3 fruit fly cellular contexts compared by ENCODE assay signal in genomic region chrX:18913764-18914163, dm6.
A peak's percentile ranks its signal among the peaks of the same experiment; 100 is the strongest.
TF ChIP-seq lines count a peak whose summit lies in the region.

No protein-coding gene starts in this region.

- no peak for TF ChIP-seq CTCF in whole organism, embryonic (GFP tag; optimal IDR thresholded peaks at IDR 0.05; lab: Kevin White, UChicago)

TF ChIP-seq in whole organism, adult, 20 proteins besides CTCF, POLR2A, EP300 and RAD21:
- TF ChIP-seq toe (GFP tag; optimal IDR thresholded peaks at IDR 0.05; lab: Kevin White, UChicago), result no peak
- peak; percentile 8 for TF ChIP-seq pad (GFP tag; optimal IDR thresholded peaks at IDR 0.05; lab: Kevin White, UChicago)
- no peak for TF ChIP-seq CG12768 (GFP tag; optimal IDR thresholded peaks at IDR 0.05; lab: Kevin White, UChicago)
- TF ChIP-seq tj (GFP tag; optimal IDR thresholded peaks at IDR 0.05; lab: Kevin White, UChicago), result no peak
- TF ChIP-seq CG14711 (tag; optimal IDR thresholded peaks at IDR 0.05; lab: Kevin White, UChicago), result no peak
- no peak for TF ChIP-seq bab1 (GFP tag; optimal IDR thresholded peaks at IDR 0.05; lab: Kevin White, UChicago)
- no peak for TF ChIP-seq CG1620 (GFP tag; optimal IDR thresholded peaks at IDR 0.05; lab: Kevin White, UChicago)

TF ChIP-seq in whole organism, embryonic, 481 proteins besides CTCF, POLR2A, EP300 and RAD21:
- peak; percentile 94 for TF ChIP-seq crol (GFP tag; IDR thresholded peaks at IDR 0.05; lab: Robert Waterston, UW)
- no peak for TF ChIP-seq Jarid2 (GFP tag; optimal IDR thresholded peaks at IDR 0.05; lab: Kevin White, UChicago)
- TF ChIP-seq CG3838 (GFP tag; optimal IDR thresholded peaks at IDR 0.05; lab: Kevin White, UChicago), result no peak
- TF ChIP-seq jing (GFP tag; optimal IDR thresholded peaks at IDR 0.05; lab: Kevin White, UChicago), result no peak
- no peak for TF ChIP-seq H15 (GFP tag; IDR thresholded peaks at IDR 0.05; lab: Robert Waterston, UW)
- no peak for TF ChIP-seq CG4404 (GFP tag; IDR thresholded peaks at IDR 0.05; lab: Robert Waterston, UW)
- no peak for TF ChIP-seq tgo (GFP tag; IDR thresholded peaks at IDR 0.05; lab: Robert Waterston, UW)
- TF ChIP-seq CG7372 (GFP tag; IDR thresholded peaks at IDR 0.05; lab: Robert Waterston, UW), result no peak
- no peak for TF ChIP-seq chm (GFP tag; IDR thresholded peaks at IDR 0.05; lab: Robert Waterston, UW)

TF ChIP-seq in whole organism, wandering third instar larva, 38 proteins besides CTCF, POLR2A, EP300 and RAD21:
- TF ChIP-seq h (GFP tag; optimal IDR thresholded peaks at IDR 0.05; lab: Kevin White, UChicago), result no peak
- no peak for TF ChIP-seq woc (GFP tag; optimal IDR thresholded peaks at IDR 0.05; lab: Kevin White, UChicago)
- peak; percentile 21 for TF ChIP-seq Dfd (GFP tag; optimal IDR thresholded peaks at IDR 0.05; lab: Kevin White, UChicago)
- no peak for TF ChIP-seq Rel (GFP tag; optimal IDR thresholded peaks at IDR 0.05; lab: Kevin White, UChicago)
- TF ChIP-seq Rel (tag; optimal IDR thresholded peaks at IDR 0.05; lab: Kevin White, UChicago), result peak; percentile 21
